Fruit fly (Drosophila melanogaster) whole organism, embryonic: ENCODE measurements around the gene CG32939.
A peak's percentile ranks its signal among the peaks of the same experiment; 100 is the strongest.

ENCODE experiments used
- ATbp ChIP-seq: fragments of 200-800 bp; sonication (Bioruptor generic); optimal IDR thresholded peaks from 2 replicates; lab custom pipeline; 2017; ENCODE audit warnings: missing biosample characterization, mild to moderate bottlenecking, missing genetic modification characterization, missing genetic modification reagents
- Aef1 ChIP-seq: fragments of 200-800 bp; sonication (Bioruptor generic); IDR thresholded peaks from 3 replicates; pipeline ENCODE4 v1.3.6; 2022; ENCODE audit warnings: missing biosample characterization, missing genetic modification characterization
- Awh ChIP-seq: fragments of 200-800 bp; sonication (Bioruptor generic); IDR thresholded peaks from 2 replicates; pipeline ENCODE4, ENCODE4 v1.3.6; 2022; ENCODE audit warnings: missing biosample characterization, missing genetic modification characterization
- CG11085 ChIP-seq: fragments of 200-800 bp; sonication (Bioruptor generic); IDR thresholded peaks from 2 replicates; pipeline ENCODE4 v1.3.6; 2022; ENCODE audit warnings: missing biosample characterization, missing genetic modification characterization
- CG15269 ChIP-seq: fragments of 200-800 bp; sonication (Bioruptor generic); optimal IDR thresholded peaks from 2 replicates; lab custom pipeline; 2018; ENCODE audit warnings: missing biosample characterization, mild to moderate bottlenecking, missing genetic modification characterization, moderate library complexity
- CG1529 ChIP-seq: fragments of 200-800 bp; sonication (Bioruptor generic); optimal IDR thresholded peaks from 3 replicates; lab custom pipeline; 2018; ENCODE audit warnings: missing biosample characterization, missing genetic modification characterization
- CG15696 ChIP-seq: fragments of 200-800 bp; sonication (Bioruptor generic); optimal IDR thresholded peaks from 2 replicates; lab custom pipeline; 2019; ENCODE audit warnings: missing biosample characterization, mild to moderate bottlenecking, missing genetic modification characterization, moderate library complexity
- CG17186 ChIP-seq: fragments of 200-800 bp; sonication (Bioruptor generic); optimal IDR thresholded peaks from 3 replicates; lab custom pipeline; 2017; ENCODE audit warnings: missing biosample characterization, missing genetic modification reagents, missing genetic modification characterization
- CG17361 ChIP-seq: fragments of 200-800 bp; sonication (Bioruptor generic); IDR thresholded peaks from 3 replicates; pipeline ENCODE4 v1.3.6; 2022; ENCODE audit warnings: missing biosample characterization, missing genetic modification characterization
- CG17612 ChIP-seq: fragments of 200-800 bp; sonication (Bioruptor generic); IDR thresholded peaks from 2 replicates; pipeline ENCODE4 v1.3.6; 2022; ENCODE audit warnings: missing biosample characterization, missing genetic modification characterization
- CG18476 ChIP-seq: fragments of 200-800 bp; sonication (Bioruptor generic); optimal IDR thresholded peaks from 2 replicates; lab custom pipeline; 2016; ENCODE audit warnings: missing biosample characterization, mild to moderate bottlenecking, missing genetic modification characterization
- CG2202 ChIP-seq: fragments of 200-800 bp; sonication (Bioruptor generic); optimal IDR thresholded peaks from 2 replicates; lab custom pipeline; 2018; ENCODE audit warnings: missing biosample characterization, mild to moderate bottlenecking, missing genetic modification characterization
- CG2678 ChIP-seq: fragments of 200-800 bp; sonication (Bioruptor generic); optimal IDR thresholded peaks from 3 replicates; lab custom pipeline; 2019; ENCODE audit warnings: missing biosample characterization, mild to moderate bottlenecking, missing genetic modification characterization, moderate library complexity
- CG3163 ChIP-seq: fragments of 200-800 bp; sonication (Bioruptor generic); optimal IDR thresholded peaks from 3 replicates; lab custom pipeline; 2016; ENCODE audit warnings: missing biosample characterization, missing genetic modification characterization
- CG32767 ChIP-seq: fragments of 200-800 bp; sonication (Bioruptor generic); IDR thresholded peaks from 2 replicates; pipeline ENCODE4 v1.3.6; 2022; ENCODE audit warnings: missing biosample characterization, missing genetic modification characterization
- CG4282 ChIP-seq: fragments of 200-800 bp; sonication (Bioruptor generic); optimal IDR thresholded peaks from 2 replicates; lab custom pipeline; 2016; ENCODE audit warnings: missing biosample characterization, missing genetic modification characterization
- CG6689 ChIP-seq: fragments of 200-800 bp; sonication (Bioruptor generic); IDR thresholded peaks from 2 replicates; pipeline ENCODE4 v1.3.6; 2022; ENCODE audit warnings: missing biosample characterization, missing genetic modification characterization
- CG8924 ChIP-seq: fragments of 200-800 bp; optimal IDR thresholded peaks from 3 replicates; lab custom pipeline; 2019; ENCODE audit warnings: missing biosample characterization, mild to moderate bottlenecking, missing genetic modification characterization, moderate library complexity
- Dek ChIP-seq: fragments of 200-800 bp; sonication (Bioruptor generic); optimal IDR thresholded peaks from 3 replicates; lab custom pipeline; 2019; ENCODE audit warnings: missing biosample characterization, mild to moderate bottlenecking, missing genetic modification characterization, moderate library complexity
- Dll ChIP-seq: fragments of 200-800 bp; sonication (Bioruptor generic); IDR thresholded peaks from 4 replicates; pipeline ENCODE4 v1.3.6; 2022; ENCODE audit warnings: missing biosample characterization, missing genetic modification characterization; ENCODE audit not compliant: partially characterized antibody
- H15 ChIP-seq: fragments of 200-800 bp; sonication (Bioruptor generic); IDR thresholded peaks from 3 replicates; pipeline ENCODE4 v1.3.6; 2022; ENCODE audit warnings: missing biosample characterization, missing genetic modification characterization
- HmgZ ChIP-seq: fragments of 200-800 bp; sonication (Bioruptor generic); optimal IDR thresholded peaks from 2 replicates; lab custom pipeline; 2018; ENCODE audit warnings: missing biosample characterization, mild to moderate bottlenecking, missing genetic modification characterization
- Lhr ChIP-seq: fragments of 200-800 bp; sonication (Bioruptor generic); optimal IDR thresholded peaks from 3 replicates; lab custom pipeline; 2017; ENCODE audit warnings: mild to moderate bottlenecking, missing biosample characterization, missing genetic modification reagents, missing genetic modification characterization
- Lim3 ChIP-seq: fragments of 200-800 bp; sonication (Bioruptor generic); IDR thresholded peaks from 2 replicates; pipeline ENCODE4 v1.3.6; 2022; ENCODE audit warnings: missing biosample characterization, missing genetic modification characterization
- Mad ChIP-seq: fragments of 200-800 bp; sonication (Bioruptor generic); optimal IDR thresholded peaks from 2 replicates; lab custom pipeline; 2016; ENCODE audit warnings: missing biosample characterization, missing genetic modification characterization
- Mes4 ChIP-seq: fragments of 200-800 bp; sonication (Bioruptor generic); optimal IDR thresholded peaks from 2 replicates; lab custom pipeline; 2016; ENCODE audit warnings: missing biosample characterization, missing genetic modification characterization
- NC2β ChIP-seq: fragments of 200-800 bp; sonication (Bioruptor generic); optimal IDR thresholded peaks from 2 replicates; lab custom pipeline; 2016; ENCODE audit warnings: missing biosample characterization, missing genetic modification characterization
- Nf-YA ChIP-seq: fragments of 200-800 bp; sonication (Bioruptor generic); IDR thresholded peaks from 2 replicates; pipeline ENCODE4 v1.3.6; 2022; ENCODE audit warnings: missing biosample characterization, missing genetic modification characterization
- Poxn ChIP-seq: fragments of 200-800 bp; sonication (Bioruptor generic); IDR thresholded peaks from 2 replicates; pipeline ENCODE4 v1.3.6; 2022; ENCODE audit warnings: missing biosample characterization, missing genetic modification characterization
- Scr ChIP-seq: fragments of 200-800 bp; sonication (Bioruptor generic); IDR thresholded peaks from 2 replicates; pipeline ENCODE4 v1.3.6; 2022; ENCODE audit warnings: missing biosample characterization, missing genetic modification characterization; ENCODE audit not compliant: partially characterized antibody
- Sry-β ChIP-seq: fragments of 200-800 bp; sonication (Bioruptor generic); optimal IDR thresholded peaks from 2 replicates; lab custom pipeline; 2018; ENCODE audit warnings: missing biosample characterization, mild to moderate bottlenecking, missing genetic modification characterization, moderate library complexity
- ab ChIP-seq: fragments of 200-800 bp; sonication (Bioruptor generic); optimal IDR thresholded peaks from 2 replicates; lab custom pipeline; 2016; ENCODE audit warnings: missing biosample characterization, missing genetic modification characterization
- bowl ChIP-seq: fragments of 200-800 bp; sonication (Bioruptor generic); IDR thresholded peaks from 2 replicates; pipeline ENCODE4 v1.3.6; 2022; ENCODE audit warnings: missing biosample characterization, missing genetic modification characterization
- cad ChIP-seq: fragments of >200 bp; optimal IDR thresholded peaks from 2 replicates; lab custom pipeline; 2017; ENCODE audit warnings: missing biosample characterization, missing genetic modification characterization
- caup ChIP-seq: fragments of 200-800 bp; sonication (Bioruptor generic); optimal IDR thresholded peaks from 3 replicates; lab custom pipeline; 2017; ENCODE audit warnings: missing biosample characterization, mild to moderate bottlenecking, missing genetic modification characterization, moderate library complexity; ENCODE audit not compliant: severe bottlenecking
- chif ChIP-seq, 2 experiments: fragments of 200-800 bp; sonication (Bioruptor generic); optimal IDR thresholded peaks; 3 replicates each; lab custom pipeline; 2016; ENCODE audit warnings: missing biosample characterization in 2 of 2, missing genetic modification characterization in 2 of 2
- eve ChIP-seq, 2 experiments: fragments of >200 bp; optimal IDR thresholded peaks; 2 replicates each; lab custom pipeline; 2017; ENCODE audit warnings: missing biosample characterization in 2 of 2, missing genetic modification characterization in 2 of 2
- gem ChIP-seq: fragments of 200-800 bp; sonication (Bioruptor generic); optimal IDR thresholded peaks from 2 replicates; lab custom pipeline; 2019; ENCODE audit warnings: missing biosample characterization, mild to moderate bottlenecking, missing genetic modification characterization, moderate library complexity
- gfzf ChIP-seq: fragments of 200-800 bp; sonication (Bioruptor generic); optimal IDR thresholded peaks from 2 replicates; lab custom pipeline; 2016; ENCODE audit warnings: missing biosample characterization, mild to moderate bottlenecking, missing genetic modification characterization, moderate library complexity
- hbn ChIP-seq: fragments of 200-800 bp; sonication (Bioruptor generic); IDR thresholded peaks from 2 replicates; pipeline ENCODE4 v1.3.6; 2022; ENCODE audit warnings: missing biosample characterization, missing genetic modification characterization; ENCODE audit not compliant: partially characterized antibody
- hth ChIP-seq: fragments of >200 bp; optimal IDR thresholded peaks from 2 replicates; lab custom pipeline; 2017; ENCODE audit warnings: inconsistent platforms
- lbe ChIP-seq: fragments of 200-800 bp; sonication (Bioruptor generic); optimal IDR thresholded peaks from 2 replicates; lab custom pipeline; 2016; ENCODE audit warnings: missing biosample characterization, mild to moderate bottlenecking, missing genetic modification characterization
- lilli ChIP-seq: fragments of 200-800 bp; sonication (Bioruptor generic); optimal IDR thresholded peaks from 3 replicates; lab custom pipeline; 2016; ENCODE audit warnings: missing biosample characterization, missing genetic modification characterization
- odd ChIP-seq: fragments of 200-800 bp; sonication (Bioruptor generic); optimal IDR thresholded peaks from 2 replicates; lab custom pipeline; 2017; ENCODE audit warnings: missing biosample characterization, mild to moderate bottlenecking, missing genetic modification characterization
- p53 ChIP-seq: fragments of 200-800 bp; sonication (Bioruptor generic); optimal IDR thresholded peaks from 2 replicates; lab custom pipeline; 2016; ENCODE audit warnings: missing biosample characterization, missing genetic modification characterization
- pros ChIP-seq: fragments of 200-800 bp; sonication (Bioruptor generic); optimal IDR thresholded peaks from 3 replicates; lab custom pipeline; 2019; ENCODE audit warnings: missing biosample characterization, mild to moderate bottlenecking, missing genetic modification characterization, moderate library complexity
- row ChIP-seq: fragments of 200-800 bp; sonication (Bioruptor generic); IDR thresholded peaks from 3 replicates; pipeline ENCODE4 v1.3.6; 2022; ENCODE audit warnings: missing biosample characterization, missing genetic modification characterization
- sens-2 ChIP-seq: fragments of 200-800 bp; sonication (Bioruptor generic); IDR thresholded peaks from 2 replicates; pipeline ENCODE4 v1.3.6; 2022; ENCODE audit warnings: missing biosample characterization, missing genetic modification characterization
- sqz ChIP-seq: fragments of 200-800 bp; sonication (Bioruptor generic); optimal IDR thresholded peaks from 3 replicates; lab custom pipeline; 2018; ENCODE audit warnings: missing biosample characterization, mild to moderate bottlenecking, missing genetic modification characterization
- tna ChIP-seq: fragments of 200-800 bp; sonication (Bioruptor generic); IDR thresholded peaks from 2 replicates; pipeline ENCODE4 v1.3.6; 2022; ENCODE audit warnings: missing biosample characterization, missing genetic modification characterization; ENCODE audit not compliant: partially characterized antibody
- wdn ChIP-seq: fragments of 200-800 bp; sonication (Bioruptor generic); IDR thresholded peaks from 2 replicates; pipeline ENCODE4 v1.3.6; 2022; ENCODE audit warnings: missing biosample characterization, missing genetic modification characterization

CG32939 gene

dm6 chr3R:9677734-9678341 is 15.0 kb upstream of the CG32939 start, which contains the start of gene p23 (continued):
- TF ChIP-seq ATbp (GFP tag; lab: Kevin White, UChicago) (no peak), CG17612 (GFP tag; lab: Robert Waterston, UW) (no peak), ab (no peak), hth (lab: Kevin White, UChicago) (no peak), caup (GFP tag; lab: Kevin White, UChicago) (no peak), CG17361 (no peak; the same call in 2 of the 3 replicates), CG15696 (tag; lab: Kevin White, UChicago) (no peak), CG11085 (no peak), odd (GFP tag; lab: Kevin White, UChicago) (no peak), eve (GFP tag; optimal IDR thresholded peaks at IDR 0.05; lab: Kevin White, UChicago) (no peak), Dek (tag; lab: Kevin White, UChicago) (peak; percentile 32), tna (GFP tag; lab: Robert Waterston, UW) (peak; percentile 9; the same call in 1 of the 2 replicates), Lhr (peak; percentile 92), CG17186 (GFP tag; lab: Kevin White, UChicago) (peak; percentile 33), NC2β (GFP tag; lab: Kevin White, UChicago) (no peak), Poxn (GFP tag; lab: Robert Waterston, UW) (no peak), Lim3 (GFP tag; lab: Robert Waterston, UW) (no peak), H15 (no peak), CG4282 (no peak), pros (GFP tag; lab: Kevin White, UChicago) (no peak), p53 (GFP tag; lab: Kevin White, UChicago) (peak; percentile 69), CG18476 (GFP tag; lab: Kevin White, UChicago) (no peak), Scr (GFP tag; lab: Robert Waterston, UW) (peak; percentile 43; the same call in 1 of the 2 replicates), bowl (GFP tag; lab: Robert Waterston, UW) (no peak), CG15269 (no peak), CG2202 (tag; lab: Kevin White, UChicago) (no peak), Nf-YA (GFP tag; lab: Robert Waterston, UW) (no peak), chif (GFP tag; optimal IDR thresholded peaks at IDR 0.05; lab: Kevin White, UChicago) (no peak), hbn (GFP tag; lab: Robert Waterston, UW) (0 out of 2 replicates have a peak, but pooled peaks have one; percentile 40), CG8924 (tag; lab: Kevin White, UChicago) (peak; percentile 32), CG32767 (GFP tag; lab: Robert Waterston, UW) (no peak), Mad (GFP tag; lab: Kevin White, UChicago) (no peak), HmgZ (tag; lab: Kevin White, UChicago) (peak; percentile 86), Aef1 (GFP tag; lab: Robert Waterston, UW) (no peak), CG1529 (no peak), cad (GFP tag; lab: Kevin White, UChicago) (no peak), lbe (GFP tag; lab: Kevin White, UChicago) (no peak), wdn (GFP tag; lab: Robert Waterston, UW) (no peak), CG2678 (tag; lab: Kevin White, UChicago) (no peak), Mes4 (GFP tag; lab: Kevin White, UChicago) (no peak), CG6689 (GFP tag; lab: Robert Waterston, UW) (no peak), Sry-β (GFP tag; lab: Kevin White, UChicago) (no peak), gfzf (GFP tag; lab: Kevin White, UChicago) (peak; percentile 98), lilli (GFP tag; lab: Kevin White, UChicago) (no peak), row (GFP tag; lab: Robert Waterston, UW) (peak; percentile 32; the same call in 1 of the 3 replicates), CG3163 (GFP tag; lab: Kevin White, UChicago) (no peak), sqz (GFP tag; lab: Kevin White, UChicago) (no peak), Dll (GFP tag; lab: Robert Waterston, UW) (peak; percentile 29; the same call in 1 of the 4 replicates), Awh (no peak), gem (tag; lab: Kevin White, UChicago) (no peak), sens-2 (GFP tag; lab: Robert Waterston, UW) (no peak)
